Worm (Caenorhabditis elegans) whole organism, mixed stage, embryonic: ENCODE measurements around the gene F17C11.6.

Experiments
- ces-1 ChIP-seq: fragments of 150-350 bp; optimal IDR thresholded peaks from 2 replicates; lab custom pipeline; 2014; ENCODE audit warnings: missing biosample characterization, missing genetic modification reagents, missing genetic modification characterization
- drap-1 ChIP-seq: fragments of 200-800 bp; sonication (Bioruptor generic); optimal IDR thresholded peaks from 3 replicates; lab custom pipeline; 2018; ENCODE audit warnings: mild to moderate bottlenecking, missing genetic modification characterization, missing compliant biosample characterization
- flh-1 ChIP-seq: fragments of 200-800 bp; sonication (Bioruptor generic); optimal IDR thresholded peaks from 2 replicates; lab custom pipeline; 2018; ENCODE audit warnings: mild to moderate bottlenecking, missing genetic modification characterization, moderate library complexity, missing compliant biosample characterization
- lsy-2 ChIP-seq: fragments of 150-350 bp; optimal IDR thresholded peaks from 2 replicates; lab custom pipeline; 2014; ENCODE audit warnings: missing biosample characterization, missing genetic modification characterization
- mab-5 ChIP-seq: fragments of 150-350 bp; optimal IDR thresholded peaks from 2 replicates; lab custom pipeline; 2014; ENCODE audit warnings: missing biosample characterization, missing genetic modification characterization
- nhr-237 ChIP-seq: fragments of 150-350 bp; optimal IDR thresholded peaks from 2 replicates; lab custom pipeline; 2014; ENCODE audit warnings: missing biosample characterization, missing genetic modification characterization
- nhr-28 ChIP-seq: fragments of 150-350 bp; optimal IDR thresholded peaks from 2 replicates; lab custom pipeline; 2014; ENCODE audit warnings: missing biosample characterization, missing genetic modification characterization
- snpc-4 ChIP-seq: fragments of 150-350 bp; optimal IDR thresholded peaks from 2 replicates; lab custom pipeline; 2014; ENCODE audit warnings: missing biosample characterization, missing genetic modification characterization
- unc-39 ChIP-seq: fragments of 150-350 bp; optimal IDR thresholded peaks from 2 replicates; lab custom pipeline; 2014; ENCODE audit warnings: missing biosample characterization, missing genetic modification characterization
- unc-62 ChIP-seq: fragments of 150-350 bp; optimal IDR thresholded peaks from 2 replicates; lab custom pipeline; 2014; ENCODE audit warnings: missing biosample characterization, missing genetic modification reagents, missing genetic modification characterization

ce11 chrV:10947210-10947609 lies 7.7 kb upstream of the F17C11.6 start:
- no peak for TF ChIP-seq snpc-4 (tag; lab: Kevin White, UChicago)
- TF ChIP-seq ces-1 (GFP tag; lab: Kevin White, UChicago), result no peak
- no peak for TF ChIP-seq nhr-28 (tag; lab: Kevin White, UChicago)
- TF ChIP-seq mab-5 (tag; lab: Kevin White, UChicago), result no peak
- no peak for TF ChIP-seq lsy-2 (tag; lab: Kevin White, UChicago)
- no peak for TF ChIP-seq flh-1
- no peak for TF ChIP-seq unc-62 (GFP tag; lab: Kevin White, UChicago)
- TF ChIP-seq drap-1 (GFP tag; lab: Kevin White, UChicago), result no peak
- TF ChIP-seq nhr-237 (tag; lab: Kevin White, UChicago), result no peak
- TF ChIP-seq unc-39 (tag; lab: Kevin White, UChicago), result no peak
